Fruit fly (Drosophila melanogaster): ENCODE results near the gene Kmn1.

DNA sequence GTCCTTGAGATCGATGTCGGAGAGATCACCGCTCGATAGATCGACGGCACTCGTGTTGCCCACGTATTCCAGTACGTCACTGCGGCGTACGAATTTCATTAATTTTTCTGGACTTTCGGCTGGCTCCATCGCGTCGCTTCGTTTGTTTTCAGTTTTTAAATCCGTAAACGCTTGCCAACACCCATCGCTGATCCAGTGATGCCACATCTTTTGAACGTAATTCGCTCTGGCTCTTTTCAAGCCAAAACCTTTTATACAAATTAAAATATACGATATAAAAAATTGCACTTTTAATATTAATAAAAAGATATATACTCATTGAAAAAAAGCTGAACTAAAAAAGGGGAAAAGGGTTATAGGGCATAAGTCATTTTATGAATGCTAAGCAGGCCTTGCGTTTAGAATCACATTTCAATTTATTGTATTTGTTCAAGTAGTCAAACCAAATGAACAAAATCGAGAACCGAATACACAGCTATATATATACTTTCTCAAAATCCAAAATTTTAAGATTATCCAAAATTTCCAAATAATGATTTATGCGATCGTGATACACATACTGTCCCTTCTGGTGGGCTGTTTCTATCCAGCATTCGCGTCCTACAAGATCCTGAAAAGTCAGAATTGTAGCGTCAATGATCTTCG is at the start of gene Kmn1, which contains the start of gene Reepl1:
- TF ChIP-seq kay (GFP tag; ENCODE audit: borderline replicate concordance) (no peak), bab1 (GFP tag; optimal IDR thresholded peaks at IDR 0.05) (no peak), toe (GFP tag; optimal IDR thresholded peaks at IDR 0.05) (no peak), CG33017 (tag; optimal IDR thresholded peaks at IDR 0.05) (no peak), Hr96 (GFP tag; optimal IDR thresholded peaks at IDR 0.05) (no peak), CG7101 (tag; optimal IDR thresholded peaks at IDR 0.05) (peak; percentile 46), CG12768 (GFP tag; optimal IDR thresholded peaks at IDR 0.05) (no peak), Mnt (GFP tag; optimal IDR thresholded peaks at IDR 0.05) (no peak)
